Worm (Caenorhabditis elegans) whole organism, L1 larva: ENCODE data around the gene D2063.1.

ENCODE experiments used
- C34B4.2 ChIP-seq: sonication (generic microtip); optimal IDR thresholded peaks from 2 replicates; lab custom pipeline; 2017; ENCODE audit warnings: mild to moderate bottlenecking, missing genetic modification characterization, missing compliant biosample characterization
- aha-1 ChIP-seq: fragments of 150-350 bp; optimal IDR thresholded peaks from 2 replicates; lab custom pipeline; 2014; ENCODE audit warnings: missing biosample characterization, missing genetic modification characterization
- alr-1 ChIP-seq: fragments of 200-800 bp; sonication (Bioruptor generic); optimal IDR thresholded peaks from 2 replicates; lab custom pipeline; 2018; ENCODE audit warnings: borderline replicate concordance, mild to moderate bottlenecking, missing genetic modification characterization, missing compliant biosample characterization
- ces-1 ChIP-seq: fragments of 150-350 bp; optimal IDR thresholded peaks from 2 replicates; lab custom pipeline; 2014; ENCODE audit warnings: missing biosample characterization, missing genetic modification reagents, missing genetic modification characterization
- elt-2 ChIP-seq: sonication (generic microtip); optimal IDR thresholded peaks from 2 replicates; lab custom pipeline; 2016; ENCODE audit warnings: missing genetic modification characterization, mild to moderate bottlenecking, inconsistent platforms, missing compliant biosample characterization, missing genetic modification reagents
- mab-9 ChIP-seq: fragments of 200-800 bp; sonication (Bioruptor generic); IDR thresholded peaks from 2 replicates; pipeline ENCODE4 v1.3.6; 2022; ENCODE audit warnings: missing genetic modification reagents, missing genetic modification characterization, missing compliant biosample characterization
- nhr-11 ChIP-seq: fragments of 150-350 bp; optimal IDR thresholded peaks from 2 replicates; lab custom pipeline; 2014; ENCODE audit warnings: missing biosample characterization, missing genetic modification characterization
- snpc-4 ChIP-seq: fragments of 150-350 bp; optimal IDR thresholded peaks from 2 replicates; lab custom pipeline; 2014; ENCODE audit warnings: missing biosample characterization, missing genetic modification characterization
- unc-130 ChIP-seq: fragments of 150-350 bp; optimal IDR thresholded peaks from 2 replicates; lab custom pipeline; 2017; ENCODE audit warnings: missing biosample characterization, missing genetic modification characterization, inconsistent platforms
- unc-62 ChIP-seq: fragments of 150-350 bp; optimal IDR thresholded peaks from 2 replicates; lab custom pipeline; 2014; ENCODE audit warnings: missing biosample characterization, missing genetic modification reagents, missing genetic modification characterization
- ztf-11 ChIP-seq, 2 experiments: sonication (generic microtip); optimal IDR thresholded peaks; 2 replicates each; lab custom pipeline; 2016 to 2017; ENCODE audit warnings: missing genetic modification characterization in 2 of 2, missing biosample characterization in 1 of 2, missing compliant biosample characterization in 1 of 2

DNA sequence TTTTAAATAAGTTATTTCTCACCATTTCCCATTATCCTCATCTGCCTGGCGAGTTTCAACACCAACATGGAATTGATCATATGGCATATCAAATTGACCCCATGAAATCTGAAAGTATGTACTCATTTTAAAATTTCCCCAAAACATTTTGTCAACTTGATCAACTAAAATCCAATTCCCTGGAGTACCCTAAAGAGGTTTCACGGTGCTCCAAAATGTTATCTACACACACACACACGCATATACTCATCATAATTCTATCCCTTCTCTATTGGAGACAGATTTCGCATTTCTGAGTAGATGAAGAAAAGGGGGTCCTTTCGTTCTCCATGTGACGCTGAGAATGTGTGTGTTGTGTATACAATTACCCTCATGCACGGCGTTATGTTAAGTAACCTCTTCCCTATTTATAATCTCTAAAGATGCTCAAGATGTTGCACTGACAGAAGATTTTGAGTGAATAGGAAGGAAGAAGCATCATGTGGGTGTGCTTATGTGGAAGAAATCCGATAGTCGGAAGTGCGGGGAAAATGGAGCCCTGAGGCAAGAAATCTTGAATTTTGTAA, 29.2 kb downstream of the D2063.1 start:
- TF ChIP-seq ces-1 (GFP tag; lab: Kevin White, UChicago) (no peak), alr-1 (no peak), mab-9 (GFP tag; lab: Robert Waterston, UW) (no peak), snpc-4 (tag; lab: Kevin White, UChicago) (no peak), elt-2 (tag; lab: Kevin White, UChicago) (no peak), aha-1 (tag; lab: Kevin White, UChicago) (no peak), ztf-11 (tag; optimal IDR thresholded peaks at IDR 0.05; lab: Kevin White, UChicago) (no peak), unc-62 (no peak), unc-130 (tag; lab: Kevin White, UChicago) (no peak), C34B4.2 (tag; lab: Kevin White, UChicago) (no peak), nhr-11 (tag; lab: Kevin White, UChicago) (no peak)
